Worm (Caenorhabditis elegans) whole organism, L4 larva: Measurements from ENCODE around the gene C09E8.6.

Experiments
- Y5F2A.4 ChIP-seq: fragments of 200-800 bp; sonication (Bioruptor generic); optimal IDR thresholded peaks from 2 replicates; lab custom pipeline; 2018; ENCODE audit warnings: mild to moderate bottlenecking, missing genetic modification characterization, missing compliant biosample characterization
- aly-2 ChIP-seq: sonication (generic microtip); optimal IDR thresholded peaks from 2 replicates; lab custom pipeline; 2018; ENCODE audit warnings: missing biosample characterization, missing genetic modification characterization
- ceh-20 ChIP-seq: fragments of 200-800 bp; sonication (Bioruptor generic); IDR thresholded peaks from 2 replicates; pipeline ENCODE4 v1.3.6; 2022; ENCODE audit warnings: missing genetic modification reagents, missing genetic modification characterization, missing compliant biosample characterization
- ceh-82 ChIP-seq: sonication (generic microtip); optimal IDR thresholded peaks from 2 replicates; lab custom pipeline; 2017; ENCODE audit warnings: missing biosample characterization, missing genetic modification characterization
- lin-15B ChIP-seq: fragments of 150-350 bp; sonication (generic microtip); optimal IDR thresholded peaks from 3 replicates; lab custom pipeline; 2014; ENCODE audit warnings: missing biosample characterization, missing genetic modification characterization
- lin-39 ChIP-seq: fragments of 150-350 bp; optimal IDR thresholded peaks from 2 replicates; lab custom pipeline; 2014; ENCODE audit warnings: missing biosample characterization, missing genetic modification reagents, missing genetic modification characterization
- nhr-11 ChIP-seq: fragments of 150-350 bp; optimal IDR thresholded peaks from 2 replicates; lab custom pipeline; 2014; ENCODE audit warnings: missing biosample characterization, missing genetic modification characterization
- vab-7 ChIP-seq: fragments of 200-800 bp; sonication (Bioruptor generic); IDR thresholded peaks from 2 replicates; pipeline ENCODE4 v1.3.6; 2022; ENCODE audit warnings: missing genetic modification reagents, missing genetic modification characterization, missing compliant biosample characterization
- ztf-11 ChIP-seq: fragments of 150-350 bp; optimal IDR thresholded peaks from 2 replicates; lab custom pipeline; 2014; ENCODE audit warnings: missing biosample characterization, missing genetic modification characterization

ce11 chrII:555371-555770, 926 bp upstream of the C09E8.6 start:
- TF ChIP-seq ceh-20 (no peak), vab-7 (GFP tag; lab: Robert Waterston, UW) (no peak), ztf-11 (no peak), ceh-82 (tag; lab: Kevin White, UChicago) (no peak), lin-15B (no peak), nhr-11 (tag; lab: Kevin White, UChicago) (no peak), Y5F2A.4 (GFP tag; lab: Kevin White, UChicago) (no peak), aly-2 (no peak), lin-39 (tag; lab: Kevin White, UChicago) (no peak)
